Worm (Caenorhabditis elegans) whole organism, L4 larva: ENCODE data around the gene F15E6.5.

Experiments
- F26F4.8 ChIP-seq: fragments of 200-800 bp; sonication (Bioruptor generic); conservative IDR thresholded peaks from 2 replicates; pipeline ENCODE4 v1.3.6; 2022; ENCODE audit warnings: missing genetic modification characterization, missing compliant biosample characterization
- R02D3.7 ChIP-seq: fragments of 150-350 bp; sonication (generic microtip); optimal IDR thresholded peaks from 3 replicates; lab custom pipeline; 2014; ENCODE audit warnings: missing biosample characterization, missing genetic modification characterization
- Y75B8A.6 ChIP-seq: fragments of 200-800 bp; sonication (Bioruptor generic); IDR thresholded peaks from 2 replicates; pipeline ENCODE4 v1.3.6; 2022; ENCODE audit warnings: missing genetic modification reagents, missing genetic modification characterization, missing compliant biosample characterization
- aha-1 ChIP-seq: fragments of 150-350 bp; peaks from one replicate; lab custom pipeline; 2014; ENCODE audit warnings: missing biosample characterization, missing genetic modification characterization
- ceh-32 ChIP-seq: sonication (generic microtip); optimal IDR thresholded peaks from 2 replicates; lab custom pipeline; 2016; ENCODE audit warnings: mild to moderate bottlenecking, missing genetic modification characterization, missing compliant biosample characterization; ENCODE audit not compliant: poor library complexity
- ceh-44 ChIP-seq: fragments of 200-800 bp; sonication (Bioruptor generic); IDR thresholded peaks from 2 replicates; pipeline ENCODE4 v1.3.6; 2022; ENCODE audit warnings: missing genetic modification reagents, missing genetic modification characterization, missing compliant biosample characterization
- ces-1 ChIP-seq: fragments of 150-350 bp; sonication (generic microtip); optimal IDR thresholded peaks from 4 replicates; lab custom pipeline; 2014; ENCODE audit warnings: missing biosample characterization, missing genetic modification reagents, missing genetic modification characterization
- daf-16 ChIP-seq, 3 experiments: sonication (generic microtip); optimal IDR thresholded peaks; 2 replicates each; lab custom pipeline; 2016 to 2017; ENCODE audit warnings: missing genetic modification characterization in 3 of 3, missing genetic modification reagents in 3 of 3, mild to moderate bottlenecking in 2 of 3, missing compliant biosample characterization in 2 of 3, missing biosample characterization in 1 of 3, moderate library complexity in 1 of 3
- daf-8 ChIP-seq: fragments of 200-800 bp; sonication (Bioruptor generic); IDR thresholded peaks from 2 replicates; pipeline ENCODE4 v1.3.6; 2022; ENCODE audit warnings: missing genetic modification characterization, missing compliant biosample characterization
- dmd-6 ChIP-seq: fragments of 200-800 bp; sonication (Bioruptor generic); IDR thresholded peaks from 2 replicates; pipeline ENCODE4 v1.3.6; 2022; ENCODE audit warnings: missing genetic modification reagents, missing genetic modification characterization, missing compliant biosample characterization
- dmd-8 ChIP-seq: fragments of 200-800 bp; sonication (Bioruptor generic); IDR thresholded peaks from 2 replicates; pipeline ENCODE4 v1.3.6; 2022; ENCODE audit warnings: missing genetic modification characterization, missing compliant biosample characterization
- dpl-1 ChIP-seq: fragments of 150-350 bp; optimal IDR thresholded peaks from 2 replicates; lab custom pipeline; 2014; ENCODE audit warnings: missing biosample characterization, missing genetic modification reagents, missing genetic modification characterization
- fos-1 ChIP-seq: fragments of 150-350 bp; optimal IDR thresholded peaks from 2 replicates; lab custom pipeline; 2014; ENCODE audit warnings: missing biosample characterization, missing genetic modification characterization
- hlh-11 ChIP-seq: fragments of 200-800 bp; sonication (Bioruptor generic); optimal IDR thresholded peaks from 2 replicates; lab custom pipeline; 2018; ENCODE audit warnings: mild to moderate bottlenecking, missing genetic modification characterization, missing compliant biosample characterization
- hmg-1.1 ChIP-seq: fragments of 200-800 bp; sonication (Bioruptor generic); IDR thresholded peaks from 2 replicates; pipeline ENCODE4 v1.3.6; 2022; ENCODE audit warnings: missing genetic modification reagents, missing genetic modification characterization, missing compliant biosample characterization
- lin-1 ChIP-seq: fragments of 200-800 bp; sonication (Bioruptor generic); IDR thresholded peaks from 2 replicates; pipeline ENCODE4 v1.3.6; 2022; ENCODE audit warnings: missing genetic modification reagents, missing genetic modification characterization, missing compliant biosample characterization
- lir-3 ChIP-seq: sonication (generic microtip); optimal IDR thresholded peaks from 2 replicates; lab custom pipeline; 2016; ENCODE audit warnings: mild to moderate bottlenecking, missing genetic modification characterization, missing compliant biosample characterization
- lsy-2 ChIP-seq, 2 experiments: fragments of 150-350 bp in 1 of 2; sonication (generic microtip) in 1 of 2; optimal IDR thresholded peaks; 2 replicates each; lab custom pipeline; 2014 to 2017; ENCODE audit warnings: missing biosample characterization in 2 of 2, missing genetic modification characterization in 2 of 2
- mes-2 ChIP-seq: sonication (generic microtip); optimal IDR thresholded peaks from 2 replicates; lab custom pipeline; 2016; ENCODE audit warnings: missing genotype, mild to moderate bottlenecking, missing genetic modification characterization, missing compliant biosample characterization; ENCODE audit not compliant: poor library complexity, severe bottlenecking
- mxl-2 ChIP-seq: fragments of 200-800 bp; sonication (Bioruptor generic); conservative IDR thresholded peaks from 2 replicates; pipeline ENCODE4 v1.3.6; 2022; ENCODE audit warnings: missing genetic modification reagents, missing genetic modification characterization, missing compliant biosample characterization
- nhr-11 ChIP-seq: fragments of 150-350 bp; optimal IDR thresholded peaks from 2 replicates; lab custom pipeline; 2014; ENCODE audit warnings: missing biosample characterization, missing genetic modification characterization
- nhr-28 ChIP-seq: fragments of 150-350 bp; optimal IDR thresholded peaks from 2 replicates; lab custom pipeline; 2014; ENCODE audit warnings: missing biosample characterization, missing genetic modification characterization
- nhr-48 ChIP-seq: sonication (generic microtip); optimal IDR thresholded peaks from 2 replicates; lab custom pipeline; 2016; ENCODE audit warnings: mild to moderate bottlenecking, missing genetic modification characterization, missing compliant biosample characterization
- nhr-6 ChIP-seq: fragments of 150-350 bp; optimal IDR thresholded peaks from 2 replicates; lab custom pipeline; 2014; ENCODE audit warnings: missing biosample characterization, missing genetic modification characterization
- nhr-77 ChIP-seq: fragments of 150-350 bp; optimal IDR thresholded peaks from 2 replicates; lab custom pipeline; 2014; ENCODE audit warnings: missing biosample characterization, missing genetic modification characterization
- php-3 ChIP-seq: fragments of 200-800 bp; sonication (Bioruptor generic); IDR thresholded peaks from 2 replicates; pipeline ENCODE4 v1.3.6; 2022; ENCODE audit warnings: missing genetic modification reagents, missing genetic modification characterization, missing compliant biosample characterization
- pqm-1 ChIP-seq: sonication (generic microtip); optimal IDR thresholded peaks from 2 replicates; lab custom pipeline; 2017; ENCODE audit warnings: missing biosample characterization, missing genetic modification characterization
- saeg-2 ChIP-seq: fragments of 200-800 bp; sonication (Bioruptor generic); IDR thresholded peaks from 2 replicates; pipeline ENCODE4 v1.3.6; 2022; ENCODE audit warnings: missing genetic modification reagents, missing genetic modification characterization, missing compliant biosample characterization
- sdz-12 ChIP-seq: fragments of 200-800 bp; sonication (Bioruptor generic); optimal IDR thresholded peaks from 2 replicates; lab custom pipeline; 2018; ENCODE audit warnings: mild to moderate bottlenecking, missing genetic modification characterization, missing compliant biosample characterization
- set-16 ChIP-seq: fragments of 200-800 bp; sonication (Bioruptor generic); IDR thresholded peaks from 2 replicates; pipeline ENCODE4 v1.3.6; 2022; ENCODE audit warnings: missing genetic modification reagents, missing genetic modification characterization, missing compliant biosample characterization
- vab-7 ChIP-seq: fragments of 200-800 bp; sonication (Bioruptor generic); IDR thresholded peaks from 2 replicates; pipeline ENCODE4 v1.3.6; 2022; ENCODE audit warnings: missing genetic modification reagents, missing genetic modification characterization, missing compliant biosample characterization
- zfp-2 ChIP-seq: sonication (generic microtip); optimal IDR thresholded peaks from 2 replicates; lab custom pipeline; 2016; ENCODE audit warnings: mild to moderate bottlenecking, missing genetic modification characterization, missing compliant biosample characterization

The F15E6.5 gene

DNA sequence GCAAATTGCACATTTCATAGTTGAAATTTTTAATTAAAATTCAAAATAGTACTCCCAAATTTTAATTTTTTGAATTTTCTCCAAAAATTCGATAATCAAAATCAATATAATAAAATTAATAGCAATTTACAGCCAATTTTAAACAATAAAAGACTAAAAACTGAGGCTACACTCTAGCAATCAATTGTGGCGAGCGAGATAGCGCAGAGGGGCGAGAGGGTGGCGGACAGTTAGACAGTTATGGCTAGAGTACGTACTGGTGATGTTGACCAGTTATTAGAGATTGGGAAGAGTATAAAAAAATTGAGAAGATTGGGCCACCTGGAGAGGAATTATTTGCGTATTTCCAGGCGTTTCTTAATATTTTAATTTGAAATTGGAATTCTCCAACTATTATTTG, 11.7 kb upstream of the F15E6.5 start, which contains the start of gene nhr-78:
nhr-78 (minus strand) TSS at position 182 of the 400 bp plus-strand sequence.
- no peak for TF ChIP-seq vab-7 (GFP tag; lab: Robert Waterston, UW)
- no peak for TF ChIP-seq zfp-2 (tag; lab: Kevin White, UChicago)
- TF ChIP-seq php-3 (GFP tag; lab: Robert Waterston, UW): no peak
- peak; percentile 70 for TF ChIP-seq mes-2 (tag; lab: Kevin White, UChicago)
- no peak for TF ChIP-seq ceh-32
- TF ChIP-seq aha-1: no peak
- no peak for TF ChIP-seq mxl-2 (GFP tag; lab: Robert Waterston, UW)
- TF ChIP-seq ceh-44: no peak
- 0 out of 2 replicates have a peak, but pooled peaks have one; percentile 29 for TF ChIP-seq hmg-1.1 (GFP tag; lab: Robert Waterston, UW)
- peak; percentile 10 for TF ChIP-seq hlh-11 (tag; lab: Kevin White, UChicago)
- no peak for TF ChIP-seq lsy-2 (tag; optimal IDR thresholded peaks at IDR 0.05; lab: Kevin White, UChicago)
- no peak for TF ChIP-seq dmd-6 (GFP tag; lab: Robert Waterston, UW)
- TF ChIP-seq daf-8: no peak
- TF ChIP-seq daf-16 (GFP tag; optimal IDR thresholded peaks at IDR 0.05; lab: Kevin White, UChicago): no peak
- no peak for TF ChIP-seq daf-16 (tag; optimal IDR thresholded peaks at IDR 0.05; lab: Kevin White, UChicago)
- TF ChIP-seq, all 104 proteins: peak for 3

DNA sequence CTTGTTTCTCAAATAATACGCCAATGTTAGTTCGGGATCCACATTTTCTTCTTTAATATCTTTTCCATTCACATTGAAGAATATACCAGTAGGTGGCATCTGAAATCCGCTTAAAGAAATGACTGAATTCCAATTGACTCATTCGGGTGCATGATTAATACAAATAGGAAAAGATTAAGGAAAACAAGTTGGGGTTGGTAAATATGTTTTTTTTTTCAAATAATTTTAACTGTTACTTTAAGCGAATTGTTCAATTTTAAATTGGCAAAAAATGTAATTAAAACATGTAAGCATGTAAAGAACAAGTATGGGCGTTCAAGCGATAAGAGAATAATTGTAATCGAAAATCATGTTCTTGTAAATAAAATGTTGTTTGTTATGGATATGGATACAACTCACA, 5.3 kb upstream of the F15E6.5 start, which contains the start of gene F15E6.6:
F15E6.6 (minus strand) TSS at position 101 of the 400 bp plus-strand sequence.
- TF ChIP-seq daf-16 (GFP tag; optimal IDR thresholded peaks at IDR 0.05; lab: Kevin White, UChicago) (no peak), daf-16 (tag; optimal IDR thresholded peaks at IDR 0.05; lab: Kevin White, UChicago) (peak; percentile 20), vab-7 (GFP tag; lab: Robert Waterston, UW) (no peak)

DNA sequence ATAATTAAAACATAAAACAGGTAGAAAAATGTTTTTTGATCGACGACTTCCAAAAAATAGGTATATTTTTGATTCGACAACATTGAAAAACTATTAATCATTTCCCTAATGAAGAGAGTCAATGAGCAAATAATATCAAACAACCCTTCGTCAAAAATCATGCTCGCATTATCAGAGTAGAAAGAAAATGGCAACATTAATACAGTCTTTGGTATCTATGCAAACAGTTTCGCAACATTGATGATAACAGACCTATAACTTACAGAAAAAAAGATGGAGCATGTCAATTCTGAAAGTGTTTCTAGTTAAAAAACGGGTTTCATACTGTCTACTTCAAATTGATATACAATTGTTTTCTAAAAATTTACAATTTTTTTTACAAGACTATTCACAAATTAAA, 4.4 kb upstream of the F15E6.5 start:
- TF ChIP-seq lin-1: no peak
- peak; percentile 45; the same call in 1 of the 2 replicates for TF ChIP-seq dmd-6 (GFP tag; lab: Robert Waterston, UW)
- peak; percentile 56 for TF ChIP-seq pqm-1 (tag; lab: Kevin White, UChicago)
- peak; percentile 8 for TF ChIP-seq nhr-77 (tag; lab: Kevin White, UChicago)
- TF ChIP-seq daf-16 (GFP tag; optimal IDR thresholded peaks at IDR 0.05; lab: Kevin White, UChicago): no peak
- peak; percentile 61 for TF ChIP-seq daf-16 (tag; optimal IDR thresholded peaks at IDR 0.05; lab: Kevin White, UChicago)
- peak; percentile 58 for TF ChIP-seq nhr-28 (tag; lab: Kevin White, UChicago)

DNA sequence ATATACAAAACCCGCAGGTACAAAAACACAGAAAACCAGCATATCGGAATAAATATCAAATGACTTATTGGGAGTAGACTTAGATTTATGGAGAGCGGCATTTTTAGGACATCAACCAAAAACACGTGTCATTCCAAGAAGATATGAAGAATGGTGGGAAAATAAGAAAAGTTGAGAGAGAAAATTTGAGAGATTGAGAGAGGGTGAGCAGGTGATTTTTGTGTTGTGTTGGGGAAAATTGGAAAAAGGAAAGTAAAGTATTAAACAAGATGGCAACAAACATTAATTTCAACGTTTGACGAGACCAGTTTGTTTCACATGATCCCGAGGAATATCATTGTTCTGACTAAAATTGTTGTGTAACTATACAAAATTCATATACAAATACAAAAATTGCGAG, 1.0 kb upstream of the F15E6.5 start, which contains the start of gene srv-4:
srv-4 (minus strand) TSS at position 101 of the 400 bp plus-strand sequence.
- TF ChIP-seq pqm-1 (tag; lab: Kevin White, UChicago): no peak
- TF ChIP-seq sdz-12 (GFP tag; lab: Kevin White, UChicago): no peak
- no peak for TF ChIP-seq Y75B8A.6
- TF ChIP-seq set-16 (GFP tag; lab: Robert Waterston, UW): no peak
- TF ChIP-seq R02D3.7 (tag; lab: Kevin White, UChicago): no peak
- no peak for TF ChIP-seq lir-3
- no peak for TF ChIP-seq fos-1 (tag; lab: Kevin White, UChicago)
- no peak for TF ChIP-seq dmd-8 (GFP tag; lab: Robert Waterston, UW)
- no peak for TF ChIP-seq nhr-6 (tag; lab: Kevin White, UChicago)
- no peak for TF ChIP-seq nhr-11 (tag; lab: Kevin White, UChicago)

DNA sequence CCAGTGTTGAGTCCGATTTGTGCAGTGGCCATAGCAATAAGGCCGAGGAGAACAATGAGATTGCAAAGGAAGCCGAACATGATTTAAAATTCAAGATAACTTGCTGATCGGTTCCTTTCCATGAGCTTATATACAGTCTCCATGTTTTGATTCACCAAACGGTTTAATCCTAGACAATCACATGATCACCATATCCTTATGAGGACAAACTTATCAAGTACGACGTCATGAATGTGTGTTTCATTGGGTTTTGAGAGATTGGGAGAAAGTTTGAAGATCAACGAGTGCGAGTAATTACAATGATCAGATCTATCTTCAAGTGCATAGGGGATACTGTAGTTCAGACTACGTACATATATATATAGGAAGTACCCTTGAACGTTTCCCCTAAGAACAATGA, 1.1 kb downstream of the F15E6.5 start, which contains the start of gene dct-7:
dct-7 (minus strand) TSS at position 101 of the 400 bp plus-strand sequence.
- TF ChIP-seq ces-1 (GFP tag; lab: Kevin White, UChicago) (no peak), fos-1 (tag; lab: Kevin White, UChicago) (no peak), dpl-1 (no peak), saeg-2 (GFP tag; lab: Robert Waterston, UW) (no peak), nhr-48 (tag; lab: Kevin White, UChicago) (peak; percentile 11), F26F4.8 (GFP tag; lab: Robert Waterston, UW) (no peak)
